Fruit fly (Drosophila melanogaster) whole organism, embryonic: Measurements from ENCODE around the gene Srg3.

Source experiments
- ATbp ChIP-seq: fragments of 200-800 bp; sonication (Bioruptor generic); optimal IDR thresholded peaks from 2 replicates; lab custom pipeline; 2017; ENCODE audit warnings: missing biosample characterization, mild to moderate bottlenecking, missing genetic modification characterization, missing genetic modification reagents
- Bgb ChIP-seq: fragments of 200-800 bp; sonication (Bioruptor generic); IDR thresholded peaks from 2 replicates; pipeline ENCODE4 v1.3.6; 2022; ENCODE audit warnings: missing biosample characterization, missing genetic modification characterization; ENCODE audit not compliant: partially characterized antibody
- Bteb2 ChIP-seq: fragments of 200-800 bp; sonication (Bioruptor generic); optimal IDR thresholded peaks from 2 replicates; lab custom pipeline; 2016; ENCODE audit warnings: missing biosample characterization, missing genetic modification characterization
- CG10274 ChIP-seq: fragments of 200-800 bp; sonication (Bioruptor generic); optimal IDR thresholded peaks from 3 replicates; lab custom pipeline; 2017; ENCODE audit warnings: missing biosample characterization, mild to moderate bottlenecking, missing genetic modification characterization
- CG10654 ChIP-seq: fragments of 200-800 bp; sonication (Bioruptor generic); optimal IDR thresholded peaks from 2 replicates; lab custom pipeline; 2016; ENCODE audit warnings: missing biosample characterization, missing genetic modification characterization
- CG11247 ChIP-seq: fragments of 200-800 bp; sonication (Bioruptor generic); IDR thresholded peaks from 2 replicates; pipeline ENCODE4 v1.3.6; 2022; ENCODE audit warnings: missing biosample characterization, missing genetic modification characterization
- CG12071 ChIP-seq: fragments of 200-800 bp; sonication (Bioruptor generic); optimal IDR thresholded peaks from 3 replicates; lab custom pipeline; 2018; ENCODE audit warnings: missing biosample characterization, mild to moderate bottlenecking, missing genetic modification characterization
- CG12236 ChIP-seq: fragments of 200-800 bp; sonication (Bioruptor generic); optimal IDR thresholded peaks from 2 replicates; lab custom pipeline; 2016; ENCODE audit warnings: missing biosample characterization, missing genetic modification characterization
- CG15514 ChIP-seq: fragments of 200-800 bp; sonication (Bioruptor generic); optimal IDR thresholded peaks from 3 replicates; lab custom pipeline; 2017; ENCODE audit warnings: missing biosample characterization, missing genetic modification characterization, mild to moderate bottlenecking, moderate library complexity, missing genetic modification reagents
- CG3163 ChIP-seq: fragments of 200-800 bp; sonication (Bioruptor generic); optimal IDR thresholded peaks from 3 replicates; lab custom pipeline; 2016; ENCODE audit warnings: missing biosample characterization, missing genetic modification characterization
- CG33557 ChIP-seq: fragments of 200-800 bp; sonication (Bioruptor generic); optimal IDR thresholded peaks from 2 replicates; lab custom pipeline; 2019; ENCODE audit warnings: missing biosample characterization, mild to moderate bottlenecking, missing genetic modification characterization, moderate library complexity
- CG4360 ChIP-seq: fragments of 200-800 bp; sonication (Bioruptor generic); IDR thresholded peaks from 2 replicates; pipeline ENCODE4 v1.3.6; 2022; ENCODE audit warnings: missing biosample characterization, missing genetic modification characterization
- CG7556 ChIP-seq: fragments of 200-800 bp; sonication (Bioruptor generic); optimal IDR thresholded peaks from 2 replicates; lab custom pipeline; 2017; ENCODE audit warnings: missing biosample characterization, mild to moderate bottlenecking, missing genetic modification characterization
- CG9215 ChIP-seq: fragments of 200-800 bp; sonication (Bioruptor generic); IDR thresholded peaks from 2 replicates; pipeline ENCODE4 v1.3.6; 2022; ENCODE audit warnings: missing biosample characterization, missing genetic modification characterization
- CG9727 ChIP-seq: fragments of 200-800 bp; sonication (Bioruptor generic); optimal IDR thresholded peaks from 3 replicates; lab custom pipeline; 2017; ENCODE audit warnings: missing biosample characterization, mild to moderate bottlenecking, missing genetic modification characterization
- CG9876 ChIP-seq: fragments of 200-800 bp; sonication (Bioruptor generic); optimal IDR thresholded peaks from 2 replicates; lab custom pipeline; 2016; ENCODE audit warnings: missing biosample characterization, missing genetic modification characterization
- CTCF ChIP-seq: fragments of 200-800 bp; sonication (Bioruptor generic); optimal IDR thresholded peaks from 2 replicates; lab custom pipeline; 2017; ENCODE audit warnings: missing biosample characterization, mild to moderate bottlenecking, missing genetic modification characterization, moderate library complexity
- Ets97D ChIP-seq: fragments of 200-800 bp; sonication (Bioruptor generic); optimal IDR thresholded peaks from 3 replicates; lab custom pipeline; 2016; ENCODE audit warnings: missing biosample characterization, missing genetic modification characterization
- HHEX ChIP-seq: fragments of 200-800 bp; sonication (Bioruptor generic); optimal IDR thresholded peaks from 3 replicates; lab custom pipeline; 2017; ENCODE audit warnings: missing biosample characterization, mild to moderate bottlenecking, missing genetic modification characterization, missing genetic modification reagents
- Lpt ChIP-seq: fragments of >200 bp; optimal IDR thresholded peaks from 2 replicates; lab custom pipeline; 2018; ENCODE audit warnings: missing biosample characterization, missing genetic modification characterization
- NK7.1 ChIP-seq: fragments of 200-800 bp; sonication (Bioruptor generic); optimal IDR thresholded peaks from 3 replicates; lab custom pipeline; 2016; ENCODE audit warnings: missing biosample characterization, missing genetic modification characterization
- Oaz ChIP-seq: fragments of 200-800 bp; sonication (Bioruptor generic); IDR thresholded peaks from 2 replicates; pipeline ENCODE4 v1.3.6; 2022; ENCODE audit warnings: missing biosample characterization, missing genetic modification characterization
- Oli ChIP-seq: fragments of 200-800 bp; sonication (Bioruptor generic); optimal IDR thresholded peaks from 2 replicates; lab custom pipeline; 2018; ENCODE audit warnings: missing biosample characterization, mild to moderate bottlenecking, missing genetic modification characterization, moderate library complexity
- Pdp1 ChIP-seq, 2 experiments: fragments of 200-800 bp; sonication (Bioruptor generic); optimal IDR thresholded peaks; 3 replicates each; lab custom pipeline; 2016; ENCODE audit warnings: missing biosample characterization in 2 of 2, missing genetic modification characterization in 2 of 2, mild to moderate bottlenecking in 1 of 2, moderate library complexity in 1 of 2
- Spps ChIP-seq: fragments of 200-800 bp; sonication (Bioruptor generic); optimal IDR thresholded peaks from 2 replicates; lab custom pipeline; 2018; ENCODE audit warnings: missing biosample characterization, mild to moderate bottlenecking, missing genetic modification characterization
- Stat92E ChIP-seq, 3 experiments: fragments of >200 bp in 2 of 3; fragments of 200-800 bp in 1 of 3; sonication (Bioruptor generic) in 1 of 3; optimal IDR thresholded peaks; 2 replicates each; lab custom pipeline; 2017 to 2019; ENCODE audit warnings: missing biosample characterization in 3 of 3, missing genetic modification characterization in 3 of 3, mild to moderate bottlenecking in 1 of 3, moderate library complexity in 1 of 3
- ap ChIP-seq: fragments of 200-800 bp; sonication (Bioruptor generic); IDR thresholded peaks from 2 replicates; pipeline ENCODE4 v1.3.6; 2022; ENCODE audit warnings: missing biosample characterization, missing genetic modification characterization
- bsh ChIP-seq, 2 experiments: fragments of 200-800 bp; sonication (Bioruptor generic); optimal IDR thresholded peaks; 2 replicates each; lab custom pipeline; 2017 to 2018; ENCODE audit warnings: mild to moderate bottlenecking in 2 of 2, missing biosample characterization in 2 of 2, missing genetic modification characterization in 2 of 2, moderate library complexity in 1 of 2
- crol ChIP-seq: fragments of 200-800 bp; sonication (Bioruptor generic); IDR thresholded peaks from 2 replicates; pipeline ENCODE4 v1.3.6; 2022; ENCODE audit warnings: missing biosample characterization, missing genetic modification characterization
- danr ChIP-seq: fragments of 200-800 bp; sonication (Bioruptor generic); IDR thresholded peaks from 2 replicates; pipeline ENCODE4 v1.3.6; 2022; ENCODE audit warnings: missing biosample characterization, missing genetic modification characterization
- dpn ChIP-seq, 2 experiments: fragments of 200-800 bp; sonication (Bioruptor generic); optimal IDR thresholded peaks; 3 replicates each; lab custom pipeline; 2016; ENCODE audit warnings: missing biosample characterization in 2 of 2, missing genetic modification characterization in 2 of 2
- gce ChIP-seq: fragments of 200-800 bp; sonication (Bioruptor generic); IDR thresholded peaks from 3 replicates; pipeline ENCODE4 v1.3.6; 2022; ENCODE audit warnings: missing biosample characterization, missing genetic modification characterization
- hbn ChIP-seq: fragments of 200-800 bp; sonication (Bioruptor generic); IDR thresholded peaks from 2 replicates; pipeline ENCODE4 v1.3.6; 2022; ENCODE audit warnings: missing biosample characterization, missing genetic modification characterization; ENCODE audit not compliant: partially characterized antibody
- hkb ChIP-seq, 2 experiments: fragments of 200-800 bp in 1 of 2; fragments of >200 bp in 1 of 2; sonication (Bioruptor generic) in 1 of 2; IDR thresholded peaks in 1 of 2; optimal IDR thresholded peaks in 1 of 2; 2 replicates each; pipeline versions ENCODE4 v1.3.6 to Lab custom; 2017 to 2022; ENCODE audit warnings: missing biosample characterization in 1 of 2, missing genetic modification characterization in 1 of 2
- jumu ChIP-seq: fragments of 200-800 bp; sonication (Bioruptor generic); optimal IDR thresholded peaks from 3 replicates; lab custom pipeline; 2016; ENCODE audit warnings: missing biosample characterization, missing genetic modification characterization
- lbe ChIP-seq: fragments of 200-800 bp; sonication (Bioruptor generic); optimal IDR thresholded peaks from 2 replicates; lab custom pipeline; 2016; ENCODE audit warnings: missing biosample characterization, mild to moderate bottlenecking, missing genetic modification characterization
- maf-S ChIP-seq: fragments of 200-800 bp; sonication (Bioruptor generic); optimal IDR thresholded peaks from 2 replicates; lab custom pipeline; 2016; ENCODE audit warnings: missing biosample characterization, missing genetic modification characterization
- mam ChIP-seq: fragments of 200-800 bp; sonication (Bioruptor generic); optimal IDR thresholded peaks from 3 replicates; lab custom pipeline; 2016; ENCODE audit warnings: missing biosample characterization, missing genetic modification characterization
- odd ChIP-seq: fragments of 200-800 bp; sonication (Bioruptor generic); optimal IDR thresholded peaks from 2 replicates; lab custom pipeline; 2017; ENCODE audit warnings: missing biosample characterization, mild to moderate bottlenecking, missing genetic modification characterization
- pb ChIP-seq: fragments of 200-800 bp; sonication (Bioruptor generic); optimal IDR thresholded peaks from 3 replicates; lab custom pipeline; 2016; ENCODE audit warnings: missing biosample characterization, missing genetic modification characterization
- prd ChIP-seq, 3 experiments: fragments of >200 bp in 2 of 3; fragments of 200-800 bp in 1 of 3; sonication (Bioruptor generic) in 1 of 3; optimal IDR thresholded peaks in 2 of 3; IDR thresholded peaks in 1 of 3; 2 replicates in 2 of 3; 3 replicates in 1 of 3; pipeline versions ENCODE4 v1.3.6 to Lab custom; 2017 to 2022; ENCODE audit warnings: missing biosample characterization in 1 of 3, missing genetic modification characterization in 1 of 3
- repo ChIP-seq: fragments of 200-800 bp; sonication (Bioruptor generic); optimal IDR thresholded peaks from 2 replicates; lab custom pipeline; 2016; ENCODE audit warnings: missing biosample characterization, missing genetic modification characterization
- sc ChIP-seq, 3 experiments: fragments of >200 bp in 2 of 3; fragments of 200-800 bp in 1 of 3; sonication (Bioruptor generic) in 1 of 3; optimal IDR thresholded peaks; 2 replicates in 2 of 3; 3 replicates in 1 of 3; lab custom pipeline; 2017; ENCODE audit warnings: mild to moderate bottlenecking in 1 of 3, missing biosample characterization in 1 of 3, missing genetic modification characterization in 1 of 3, missing genetic modification reagents in 1 of 3
- sob ChIP-seq: fragments of 200-800 bp; sonication (Bioruptor generic); IDR thresholded peaks from 2 replicates; pipeline ENCODE4 v1.3.6; 2022; ENCODE audit warnings: missing biosample characterization, missing genetic modification characterization
- stwl ChIP-seq: fragments of 200-800 bp; sonication (Bioruptor generic); optimal IDR thresholded peaks from 3 replicates; lab custom pipeline; 2018; ENCODE audit warnings: missing biosample characterization, mild to moderate bottlenecking, missing genetic modification characterization, moderate library complexity
- tap ChIP-seq: fragments of 200-800 bp; optimal IDR thresholded peaks from 3 replicates; lab custom pipeline; 2019; ENCODE audit warnings: missing biosample characterization, mild to moderate bottlenecking, missing genetic modification characterization, moderate library complexity
- tx ChIP-seq: fragments of 200-800 bp; sonication (Bioruptor generic); optimal IDR thresholded peaks from 2 replicates; lab custom pipeline; 2016; ENCODE audit warnings: missing biosample characterization, missing genetic modification characterization
- usp ChIP-seq: fragments of >200 bp; optimal IDR thresholded peaks from 2 replicates; lab custom pipeline; 2017; ENCODE audit warnings: missing biosample characterization, missing genetic modification characterization
- zen2 ChIP-seq: fragments of 200-800 bp; sonication (Bioruptor generic); IDR thresholded peaks from 3 replicates; pipeline ENCODE4 v1.3.6; 2022; ENCODE audit warnings: missing biosample characterization, missing genetic modification characterization; ENCODE audit not compliant: partially characterized antibody

The Srg3 gene

DNA sequence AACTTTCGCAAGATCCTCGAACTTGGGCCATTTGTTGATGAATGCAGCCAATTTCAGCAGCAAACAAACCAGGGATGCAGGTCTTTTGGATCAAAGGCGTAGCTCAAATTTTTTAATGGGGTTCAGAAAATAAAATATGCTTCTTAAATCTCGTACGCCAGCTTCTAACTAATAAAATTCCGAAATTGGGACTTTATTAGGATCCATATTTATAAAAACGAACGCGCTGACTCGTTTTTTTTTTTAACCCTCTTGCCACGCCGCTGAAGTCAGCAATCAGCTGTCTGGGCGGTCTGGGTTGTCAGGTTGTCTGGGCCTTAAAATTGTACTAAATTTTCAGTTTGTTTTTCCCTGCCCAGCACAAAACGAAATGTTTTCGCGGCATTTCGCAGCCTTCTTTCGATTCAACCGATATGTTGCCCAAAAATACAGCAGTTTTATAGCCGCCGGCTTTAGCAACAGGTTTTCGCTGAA, 14.6 kb downstream of the Srg3 start, which contains the start of gene CG3437 (continued):
- peak; percentile 94 for TF ChIP-seq Ets97D
- TF ChIP-seq odd (GFP tag; lab: Kevin White, UChicago), result peak; percentile 98
- peak; percentile 98 for TF ChIP-seq repo (GFP tag; lab: Kevin White, UChicago)
- peak; percentile 97 for TF ChIP-seq CG12236 (GFP tag; lab: Kevin White, UChicago)
- peak; percentile 85 for TF ChIP-seq crol (GFP tag; lab: Robert Waterston, UW)
- TF ChIP-seq Bteb2 (GFP tag; lab: Kevin White, UChicago), result peak; percentile 98
- peak; percentile 99 for TF ChIP-seq mam
- peak; percentile 99 for TF ChIP-seq CG11247 (GFP tag; lab: Robert Waterston, UW)
- TF ChIP-seq Oaz (GFP tag; lab: Robert Waterston, UW), result peak; percentile 98
- TF ChIP-seq CTCF, result peak; percentile 76
- TF ChIP-seq Pdp1 (GFP tag; optimal IDR thresholded peaks at IDR 0.05; lab: Kevin White, UChicago), result peak; percentile 97 to 99
- TF ChIP-seq hkb (optimal IDR thresholded peaks at IDR 0.05; lab: Kevin White, UChicago), result peak; percentile 34
- TF ChIP-seq hkb (GFP tag; IDR thresholded peaks at IDR 0.05; lab: Robert Waterston, UW), result peak; percentile 99
- no peak for TF ChIP-seq prd (optimal IDR thresholded peaks at IDR 0.05; lab: Kevin White, UChicago)
- peak; percentile 100 for TF ChIP-seq prd (GFP tag; IDR thresholded peaks at IDR 0.05; lab: Robert Waterston, UW)
- TF ChIP-seq ATbp (GFP tag; lab: Kevin White, UChicago), result peak; percentile 98
- peak; percentile 91 for TF ChIP-seq CG4360 (GFP tag; lab: Robert Waterston, UW)
- peak; percentile 97 for TF ChIP-seq CG33557
- peak; percentile 99 for TF ChIP-seq Oli (tag; lab: Kevin White, UChicago)
- peak; percentile 95 for TF ChIP-seq CG15514 (GFP tag; lab: Kevin White, UChicago)
- TF ChIP-seq lbe, result peak; percentile 97
- TF ChIP-seq CG10274 (GFP tag; lab: Kevin White, UChicago), result peak; percentile 93
- TF ChIP-seq zen2, result no peak
- TF ChIP-seq ap (GFP tag; lab: Robert Waterston, UW), result peak; percentile 99
- peak; percentile 91 for TF ChIP-seq CG3163
- TF ChIP-seq sob, result peak; percentile 99
- peak; percentile 97 for TF ChIP-seq CG9876 (GFP tag; lab: Kevin White, UChicago)
- peak; percentile 98 for TF ChIP-seq maf-S
- TF ChIP-seq dpn (GFP tag; optimal IDR thresholded peaks at IDR 0.05; lab: Kevin White, UChicago), result peak; percentile 99
- peak; percentile 98 to 99 for TF ChIP-seq bsh (GFP tag; optimal IDR thresholded peaks at IDR 0.05; lab: Kevin White, UChicago)
- no peak; the same call in 1 of the 2 replicates for TF ChIP-seq hbn (GFP tag; lab: Robert Waterston, UW)
- TF ChIP-seq NK7.1, result peak; percentile 98
- TF ChIP-seq danr (GFP tag; lab: Robert Waterston, UW), result peak; percentile 99
- TF ChIP-seq CG7556 (GFP tag; lab: Kevin White, UChicago), result peak; percentile 98
- TF ChIP-seq stwl (tag; lab: Kevin White, UChicago), result peak; percentile 80
- no peak for TF ChIP-seq usp
- TF ChIP-seq Bgb (GFP tag; lab: Robert Waterston, UW), result no peak
- TF ChIP-seq Spps (tag; lab: Kevin White, UChicago), result peak; percentile 96
- peak; percentile 98 for TF ChIP-seq CG10654 (GFP tag; lab: Kevin White, UChicago)
- TF ChIP-seq CG9727 (GFP tag; lab: Kevin White, UChicago), result peak; percentile 98
- peak; percentile 99 for TF ChIP-seq CG12071 (GFP tag; lab: Kevin White, UChicago)
- peak; percentile 99 for TF ChIP-seq CG9215 (GFP tag; lab: Robert Waterston, UW)
- peak; percentile 99 for TF ChIP-seq jumu (GFP tag; lab: Kevin White, UChicago)
- peak; percentile 98 for TF ChIP-seq pb (GFP tag; lab: Kevin White, UChicago)
- peak; percentile 99 for TF ChIP-seq gce (GFP tag; lab: Robert Waterston, UW)
- no peak for TF ChIP-seq Lpt (GFP tag; lab: Kevin White, UChicago)
- TF ChIP-seq HHEX (GFP tag; lab: Kevin White, UChicago), result peak; percentile 99
- TF ChIP-seq tx (GFP tag; lab: Kevin White, UChicago), result peak; percentile 98
- peak; percentile 94 for TF ChIP-seq tap (tag; lab: Kevin White, UChicago)
- TF ChIP-seq sc (optimal IDR thresholded peaks at IDR 0.05; lab: Kevin White, UChicago), result no peak
- TF ChIP-seq sc (GFP tag; optimal IDR thresholded peaks at IDR 0.05; lab: Kevin White, UChicago), result peak; percentile 96
- peak in 1 of 3 experiments; percentile 91 for TF ChIP-seq Stat92E (GFP tag; optimal IDR thresholded peaks at IDR 0.05; lab: Kevin White, UChicago)
